Worm (Caenorhabditis elegans) whole organism, late embryonic: Measurements from ENCODE around the gene M05D6.3.

Experiments
- K02D7.2 ChIP-seq: sonication (generic microtip); optimal IDR thresholded peaks from 2 replicates; lab custom pipeline; 2017; ENCODE audit warnings: mild to moderate bottlenecking, missing genetic modification characterization, missing compliant biosample characterization
- T23F11.4 ChIP-seq: fragments of 200-800 bp; sonication (Bioruptor generic); optimal IDR thresholded peaks from 2 replicates; lab custom pipeline; 2018; ENCODE audit warnings: mild to moderate bottlenecking, missing genetic modification characterization, missing compliant biosample characterization
- Y22D7AL.16 ChIP-seq: sonication (generic microtip); optimal IDR thresholded peaks from 2 replicates; lab custom pipeline; 2016; ENCODE audit warnings: missing genetic modification characterization, missing compliant biosample characterization
- ahr-1 ChIP-seq: sonication (generic microtip); optimal IDR thresholded peaks from 2 replicates; lab custom pipeline; 2016; ENCODE audit warnings: missing genetic modification characterization, missing compliant biosample characterization
- ceh-14 ChIP-seq: sonication (generic microtip); optimal IDR thresholded peaks from 2 replicates; lab custom pipeline; 2016; ENCODE audit warnings: missing genotype, missing genetic modification characterization, missing compliant biosample characterization
- ceh-18 ChIP-seq: sonication (generic microtip); optimal IDR thresholded peaks from 2 replicates; lab custom pipeline; 2016; ENCODE audit warnings: missing genetic modification characterization, missing compliant biosample characterization
- ceh-22 ChIP-seq: sonication (generic microtip); optimal IDR thresholded peaks from 2 replicates; lab custom pipeline; 2017; ENCODE audit warnings: missing biosample characterization, missing genetic modification characterization
- ceh-24 ChIP-seq: sonication (generic microtip); optimal IDR thresholded peaks from 2 replicates; lab custom pipeline; 2016; ENCODE audit warnings: mild to moderate bottlenecking, missing genetic modification characterization, missing compliant biosample characterization
- ceh-30 ChIP-seq: fragments of 150-350 bp; optimal IDR thresholded peaks from 2 replicates; lab custom pipeline; 2014; ENCODE audit warnings: missing biosample characterization, missing genetic modification characterization
- ceh-48 ChIP-seq: sonication (generic microtip); optimal IDR thresholded peaks from 2 replicates; lab custom pipeline; 2016; ENCODE audit warnings: missing genetic modification characterization, inconsistent platforms, missing compliant biosample characterization
- ceh-6 ChIP-seq: fragments of 200-800 bp; sonication (Bioruptor generic); optimal IDR thresholded peaks from 2 replicates; lab custom pipeline; 2018; ENCODE audit warnings: mild to moderate bottlenecking, missing genetic modification characterization, missing compliant biosample characterization
- ceh-9 ChIP-seq: sonication (generic microtip); optimal IDR thresholded peaks from 2 replicates; lab custom pipeline; 2016; ENCODE audit warnings: mild to moderate bottlenecking, missing genetic modification characterization, inconsistent platforms, missing compliant biosample characterization
- che-1 ChIP-seq: sonication (generic microtip); optimal IDR thresholded peaks from 2 replicates; lab custom pipeline; 2016; ENCODE audit warnings: mild to moderate bottlenecking, missing genetic modification characterization, missing compliant biosample characterization
- dmd-4 ChIP-seq: sonication (generic microtip); optimal IDR thresholded peaks from 2 replicates; lab custom pipeline; 2016; ENCODE audit warnings: borderline replicate concordance, missing genetic modification characterization, missing compliant biosample characterization
- elt-4 ChIP-seq: sonication (generic microtip); optimal IDR thresholded peaks from 2 replicates; lab custom pipeline; 2016; ENCODE audit warnings: missing genetic modification characterization, missing compliant biosample characterization
- eyg-1 ChIP-seq: sonication (generic microtip); optimal IDR thresholded peaks from 2 replicates; lab custom pipeline; 2016; ENCODE audit warnings: missing genotype, missing genetic modification characterization, missing compliant biosample characterization
- fkh-10 ChIP-seq: fragments of 150-350 bp; optimal IDR thresholded peaks from 2 replicates; lab custom pipeline; 2014; ENCODE audit warnings: missing biosample characterization, missing genetic modification reagents, missing genetic modification characterization
- fkh-6 ChIP-seq: sonication (generic microtip); optimal IDR thresholded peaks from 2 replicates; lab custom pipeline; 2016; ENCODE audit warnings: missing genetic modification characterization, missing compliant biosample characterization
- hlh-15 ChIP-seq: sonication (generic microtip); optimal IDR thresholded peaks from 2 replicates; lab custom pipeline; 2016; ENCODE audit warnings: missing genetic modification characterization, missing compliant biosample characterization
- hlh-6 ChIP-seq: sonication (generic microtip); optimal IDR thresholded peaks from 2 replicates; lab custom pipeline; 2016; ENCODE audit warnings: missing genotype, missing genetic modification characterization, missing compliant biosample characterization
- lim-6 ChIP-seq: sonication (generic microtip); optimal IDR thresholded peaks from 2 replicates; lab custom pipeline; 2016; ENCODE audit warnings: missing genetic modification characterization, missing compliant biosample characterization
- lin-11 ChIP-seq: fragments of 200-800 bp; sonication (Bioruptor generic); optimal IDR thresholded peaks from 2 replicates; lab custom pipeline; 2018; ENCODE audit warnings: mild to moderate bottlenecking, missing genetic modification characterization, missing compliant biosample characterization
- madf-2 ChIP-seq: sonication (generic microtip); optimal IDR thresholded peaks from 2 replicates; lab custom pipeline; 2017; ENCODE audit warnings: missing genetic modification characterization, missing compliant biosample characterization
- odd-2 ChIP-seq: sonication (generic microtip); optimal IDR thresholded peaks from 2 replicates; lab custom pipeline; 2017; ENCODE audit warnings: antibody characterized with exemption, mild to moderate bottlenecking, missing genetic modification characterization, missing compliant biosample characterization
- pag-3 ChIP-seq: sonication (generic microtip); optimal IDR thresholded peaks from 2 replicates; lab custom pipeline; 2016; ENCODE audit warnings: missing compliant biosample characterization, missing genetic modification characterization, borderline replicate concordance
- pat-9 ChIP-seq: fragments of 200-800 bp; sonication (Bioruptor generic); optimal IDR thresholded peaks from 2 replicates; lab custom pipeline; 2018; ENCODE audit warnings: mild to moderate bottlenecking, missing genetic modification characterization, moderate library complexity, missing compliant biosample characterization
- pax-1 ChIP-seq: fragments of 150-350 bp; optimal IDR thresholded peaks from 2 replicates; lab custom pipeline; 2014; ENCODE audit warnings: missing biosample characterization, missing genetic modification characterization
- pha-4 ChIP-seq: fragments of 150-350 bp; optimal IDR thresholded peaks from 2 replicates; lab custom pipeline; 2018; ENCODE audit warnings: missing biosample characterization, missing genetic modification reagents, missing genetic modification characterization
- ref-2 ChIP-seq: sonication (generic microtip); optimal IDR thresholded peaks from 2 replicates; lab custom pipeline; 2016; ENCODE audit warnings: missing genetic modification characterization, missing compliant biosample characterization
- rnt-1 ChIP-seq: sonication (generic microtip); optimal IDR thresholded peaks from 2 replicates; lab custom pipeline; 2016; ENCODE audit warnings: missing genetic modification characterization, missing compliant biosample characterization
- syd-9 ChIP-seq: sonication (generic microtip); optimal IDR thresholded peaks from 2 replicates; lab custom pipeline; 2016; ENCODE audit warnings: mild to moderate bottlenecking, missing genetic modification characterization, moderate library complexity, missing compliant biosample characterization
- tbx-2 ChIP-seq: sonication (generic microtip); optimal IDR thresholded peaks from 2 replicates; lab custom pipeline; 2016; ENCODE audit warnings: missing genetic modification characterization, missing compliant biosample characterization
- tbx-7 ChIP-seq: sonication (generic microtip); optimal IDR thresholded peaks from 2 replicates; lab custom pipeline; 2016; ENCODE audit warnings: missing genotype, missing genetic modification characterization, missing compliant biosample characterization
- unc-42 ChIP-seq: sonication (generic microtip); optimal IDR thresholded peaks from 2 replicates; lab custom pipeline; 2016; ENCODE audit warnings: missing genotype, missing genetic modification characterization, missing compliant biosample characterization
- unc-86 ChIP-seq: sonication (generic microtip); optimal IDR thresholded peaks from 2 replicates; lab custom pipeline; 2016; ENCODE audit warnings: missing genetic modification characterization, missing compliant biosample characterization
- zip-5 ChIP-seq: sonication (generic microtip); optimal IDR thresholded peaks from 2 replicates; lab custom pipeline; 2016; ENCODE audit warnings: missing genetic modification characterization, missing compliant biosample characterization

The M05D6.3 gene

ce11 chrII:8446731-8447130, 28.8 kb upstream of the M05D6.3 start, which contains the start of gene cut-3:
TSS of gene cut-3 (minus strand) at chrII:8446831.
- TF ChIP-seq lim-6 (no peak), ceh-9 (tag; lab: Kevin White, UChicago) (no peak), elt-4 (tag; lab: Kevin White, UChicago) (no peak), fkh-6 (tag; lab: Kevin White, UChicago) (no peak), ceh-18 (tag; lab: Kevin White, UChicago) (no peak), eyg-1 (tag; lab: Kevin White, UChicago) (no peak), tbx-2 (tag; lab: Kevin White, UChicago) (no peak), unc-42 (tag; lab: Kevin White, UChicago) (no peak), madf-2 (tag; lab: Kevin White, UChicago) (no peak), zip-5 (tag; lab: Kevin White, UChicago) (no peak), hlh-15 (no peak), lin-11 (no peak), hlh-6 (tag; lab: Kevin White, UChicago) (no peak), che-1 (tag; lab: Kevin White, UChicago) (no peak)

DNA sequence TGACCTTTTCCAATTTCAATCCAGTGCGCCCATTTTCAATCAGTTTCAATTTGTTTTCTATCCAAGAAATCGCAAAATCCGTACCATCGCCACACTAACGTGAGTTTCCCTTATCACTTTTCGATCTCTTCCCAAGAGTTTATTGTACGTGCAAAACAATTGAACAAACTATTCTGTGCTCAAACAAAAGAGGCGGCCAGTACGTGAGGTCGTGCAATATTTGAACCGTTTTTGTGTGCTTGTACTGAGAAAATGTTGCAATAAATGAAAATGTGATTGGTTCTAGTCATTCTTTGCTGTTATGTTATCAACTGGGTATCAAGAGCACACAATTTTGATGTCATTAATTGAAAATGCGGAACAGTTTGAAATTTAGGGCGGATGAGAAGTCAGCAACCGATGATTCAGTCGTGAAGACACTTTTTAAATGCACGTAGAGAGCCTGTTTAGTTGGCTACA, 25.9 kb upstream of the M05D6.3 start, which contains the start of gene F22B5.4:
Gene F22B5.4 (plus strand): TSS at position 51 of the 459 bp plus-strand sequence.
- TF ChIP-seq ceh-6, result no peak
- TF ChIP-seq ceh-14 (tag; lab: Kevin White, UChicago), result no peak
- TF ChIP-seq ceh-22, result no peak
- TF ChIP-seq ceh-24 (tag; lab: Kevin White, UChicago), result no peak
- TF ChIP-seq Y22D7AL.16, result no peak
- no peak for TF ChIP-seq pax-1 (tag; lab: Kevin White, UChicago)
- TF ChIP-seq tbx-7, result no peak
- no peak for TF ChIP-seq lim-6
- no peak for TF ChIP-seq lin-11
- TF ChIP-seq ref-2 (tag; lab: Kevin White, UChicago), result no peak
- TF ChIP-seq pat-9 (tag; lab: Kevin White, UChicago), result no peak
- TF ChIP-seq unc-86 (tag; lab: Kevin White, UChicago), result no peak

DNA sequence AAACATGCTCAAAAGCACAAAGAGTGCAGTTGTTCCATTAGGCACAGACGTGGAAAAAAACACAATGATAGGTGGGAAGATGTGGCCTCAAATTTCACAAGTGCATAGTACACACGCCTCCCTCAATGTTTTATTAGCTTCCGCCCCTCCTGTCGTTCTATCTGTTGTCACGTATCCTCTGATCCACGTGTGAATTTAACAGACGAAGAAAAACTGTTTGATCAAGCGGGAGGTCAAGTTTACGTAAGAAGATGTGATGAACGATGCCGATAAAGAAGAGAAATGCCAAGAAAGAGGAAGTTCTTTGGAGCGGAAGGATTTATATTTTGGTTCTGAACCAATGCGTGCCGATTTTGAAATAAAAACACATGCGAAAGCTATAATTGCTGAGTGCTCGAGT, 24.8 kb upstream of the M05D6.3 start:
- TF ChIP-seq K02D7.2 (tag; lab: Kevin White, UChicago) (no peak), dmd-4 (tag; lab: Kevin White, UChicago) (no peak), pax-1 (tag; lab: Kevin White, UChicago) (no peak), ceh-9 (tag; lab: Kevin White, UChicago) (no peak), ahr-1 (tag; lab: Kevin White, UChicago) (no peak), fkh-10 (GFP tag; lab: Kevin White, UChicago) (no peak), T23F11.4 (GFP tag; lab: Kevin White, UChicago) (no peak), ceh-30 (no peak), pha-4 (tag; lab: Kevin White, UChicago) (no peak), fkh-6 (tag; lab: Kevin White, UChicago) (no peak)

DNA sequence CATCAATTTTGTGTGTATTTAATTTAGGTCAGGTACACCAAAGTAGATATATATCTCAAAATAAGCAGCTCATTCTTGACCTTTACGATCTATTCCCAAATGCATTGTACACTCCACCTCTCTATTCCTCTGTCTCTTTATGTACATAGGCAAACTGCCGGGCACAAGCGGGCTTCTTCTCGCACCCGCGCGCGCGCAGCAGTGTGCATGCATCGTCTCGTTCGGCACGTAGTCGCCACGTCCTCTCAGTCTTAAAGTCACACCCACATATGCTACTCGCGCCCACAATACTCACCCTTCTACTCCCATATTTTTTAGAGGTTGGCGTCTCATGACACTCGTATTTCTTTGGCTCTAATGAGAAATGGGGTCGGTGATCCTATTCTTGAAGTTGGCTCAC, 24.1 kb upstream of the M05D6.3 start:
- TF ChIP-seq fkh-6 (tag; lab: Kevin White, UChicago) (no peak), syd-9 (no peak)

- no peak for TF ChIP-seq ceh-6
- no peak for TF ChIP-seq pha-4 (tag; lab: Kevin White, UChicago)
- TF ChIP-seq ceh-48 (tag; lab: Kevin White, UChicago), result no peak
- no peak for TF ChIP-seq pag-3
- TF ChIP-seq unc-42 (tag; lab: Kevin White, UChicago), result no peak
- no peak for TF ChIP-seq odd-2 (tag; lab: Kevin White, UChicago)
- TF ChIP-seq ceh-30, result no peak
- no peak for TF ChIP-seq rnt-1 (tag; lab: Kevin White, UChicago)
- TF ChIP-seq lim-6, result no peak
These were observed 21.1 kb upstream of the M05D6.3 start, which contains the start of gene F22B5.5 for ce11 chrII:8454513-8454912. TSS of gene F22B5.5 (minus strand) at chrII:8454613.
